Fruit fly (Drosophila melanogaster) whole organism, embryonic: ENCODE results near the gene Ythdf.

Experiments used
- CG1024 ChIP-seq: fragments of 200-800 bp; sonication (Bioruptor generic); IDR thresholded peaks from 2 replicates; pipeline ENCODE4 v1.3.6; 2022; ENCODE audit warnings: missing biosample characterization, missing genetic modification characterization
- CG10267 ChIP-seq: fragments of 200-800 bp; sonication (Bioruptor generic); optimal IDR thresholded peaks from 2 replicates; lab custom pipeline; 2018; ENCODE audit warnings: missing biosample characterization, mild to moderate bottlenecking, missing genetic modification characterization, moderate library complexity
- CG11695 ChIP-seq: fragments of 200-800 bp; sonication (Bioruptor generic); IDR thresholded peaks from 3 replicates; pipeline ENCODE4 v1.3.6; 2022; ENCODE audit warnings: missing biosample characterization, missing genetic modification characterization
- CG13287 ChIP-seq: fragments of 200-800 bp; sonication (Bioruptor generic); IDR thresholded peaks from 2 replicates; pipeline ENCODE4 v1.3.6; 2022; ENCODE audit warnings: missing biosample characterization, missing genetic modification characterization; ENCODE audit not compliant: partially characterized antibody
- CG13775 ChIP-seq: fragments of 200-800 bp; sonication (Bioruptor generic); optimal IDR thresholded peaks from 3 replicates; lab custom pipeline; 2017; ENCODE audit warnings: missing biosample characterization, mild to moderate bottlenecking, missing genetic modification characterization
- CG14050 ChIP-seq: fragments of 200-800 bp; sonication (Bioruptor generic); IDR thresholded peaks from 3 replicates; pipeline ENCODE4 v1.3.6; 2022; ENCODE audit warnings: missing biosample characterization, missing genetic modification characterization
- CG15514 ChIP-seq: fragments of 200-800 bp; sonication (Bioruptor generic); optimal IDR thresholded peaks from 3 replicates; lab custom pipeline; 2017; ENCODE audit warnings: missing biosample characterization, missing genetic modification characterization, mild to moderate bottlenecking, moderate library complexity, missing genetic modification reagents
- CG17186 ChIP-seq: fragments of 200-800 bp; sonication (Bioruptor generic); optimal IDR thresholded peaks from 3 replicates; lab custom pipeline; 2017; ENCODE audit warnings: missing biosample characterization, missing genetic modification reagents, missing genetic modification characterization
- CG17912 ChIP-seq: fragments of 200-800 bp; sonication (Bioruptor generic); optimal IDR thresholded peaks from 2 replicates; lab custom pipeline; 2018; ENCODE audit warnings: missing biosample characterization, mild to moderate bottlenecking, missing genetic modification characterization
- CG18262 ChIP-seq: fragments of 200-800 bp; optimal IDR thresholded peaks from 3 replicates; lab custom pipeline; 2019; ENCODE audit warnings: missing biosample characterization, mild to moderate bottlenecking, missing genetic modification characterization, moderate library complexity
- CG2712 ChIP-seq: fragments of 200-800 bp; optimal IDR thresholded peaks from 3 replicates; lab custom pipeline; 2019; ENCODE audit warnings: missing biosample characterization, mild to moderate bottlenecking, missing genetic modification characterization, moderate library complexity
- CG4424 ChIP-seq: fragments of 200-800 bp; sonication (Bioruptor generic); optimal IDR thresholded peaks from 3 replicates; lab custom pipeline; 2016; ENCODE audit warnings: missing biosample characterization, missing genetic modification characterization
- CG6683 ChIP-seq: fragments of 200-800 bp; sonication (Bioruptor generic); optimal IDR thresholded peaks from 2 replicates; lab custom pipeline; 2017; ENCODE audit warnings: missing biosample characterization, mild to moderate bottlenecking, missing genetic modification characterization, missing genetic modification reagents
- CG6791 ChIP-seq: fragments of 200-800 bp; sonication (Bioruptor generic); IDR thresholded peaks from 3 replicates; pipeline ENCODE4 v1.3.6; 2022; ENCODE audit warnings: missing biosample characterization, missing genetic modification characterization; ENCODE audit not compliant: partially characterized antibody
- CG8924 ChIP-seq: fragments of 200-800 bp; optimal IDR thresholded peaks from 3 replicates; lab custom pipeline; 2019; ENCODE audit warnings: missing biosample characterization, mild to moderate bottlenecking, missing genetic modification characterization, moderate library complexity
- CG9437 ChIP-seq: fragments of 200-800 bp; sonication (Bioruptor generic); optimal IDR thresholded peaks from 2 replicates; lab custom pipeline; 2018; ENCODE audit warnings: missing biosample characterization, mild to moderate bottlenecking, missing genetic modification characterization
- Doc2 ChIP-seq: fragments of 200-800 bp; sonication (Bioruptor generic); IDR thresholded peaks from 2 replicates; pipeline ENCODE4 v1.3.6; 2022; ENCODE audit warnings: missing biosample characterization, missing genetic modification characterization
- E2f2 ChIP-seq: fragments of 200-800 bp; sonication (Bioruptor generic); IDR thresholded peaks from 2 replicates; pipeline ENCODE4 v1.3.6; 2022; ENCODE audit warnings: missing biosample characterization, missing genetic modification characterization
- Ets65A ChIP-seq: fragments of 200-800 bp; sonication (Bioruptor generic); peaks from one replicate; lab custom pipeline; 2016; ENCODE audit warnings: missing biosample characterization, missing genetic modification characterization
- Fer1 ChIP-seq: fragments of 200-800 bp; sonication (Bioruptor generic); optimal IDR thresholded peaks from 2 replicates; lab custom pipeline; 2017; ENCODE audit warnings: missing biosample characterization, mild to moderate bottlenecking, missing genetic modification characterization
- Gug ChIP-seq: fragments of 200-800 bp; sonication (Bioruptor generic); IDR thresholded peaks from 4 replicates; pipeline ENCODE4 v1.3.6; 2022; ENCODE audit warnings: missing biosample characterization, missing genetic modification characterization
- NFAT ChIP-seq: fragments of 200-800 bp; sonication (Bioruptor generic); IDR thresholded peaks from 2 replicates; pipeline ENCODE4 v1.3.6; 2022; ENCODE audit warnings: missing biosample characterization, missing genetic modification characterization
- Opbp ChIP-seq: fragments of 200-800 bp; sonication (Bioruptor generic); IDR thresholded peaks from 3 replicates; pipeline ENCODE4 v1.3.6; 2022; ENCODE audit warnings: missing biosample characterization, missing genetic modification characterization; ENCODE audit not compliant: partially characterized antibody
- Sry-δ ChIP-seq: fragments of 200-800 bp; sonication (Bioruptor generic); optimal IDR thresholded peaks from 2 replicates; lab custom pipeline; 2016; ENCODE audit warnings: missing biosample characterization, missing genetic modification characterization
- Usf ChIP-seq: fragments of 200-800 bp; sonication (Bioruptor generic); optimal IDR thresholded peaks from 2 replicates; lab custom pipeline; 2017; ENCODE audit warnings: missing genotype, missing biosample characterization, missing genetic modification characterization
- az2 ChIP-seq: fragments of 200-800 bp; sonication (Bioruptor generic); optimal IDR thresholded peaks from 3 replicates; lab custom pipeline; 2016; ENCODE audit warnings: missing biosample characterization, missing genetic modification characterization
- bab2 ChIP-seq: fragments of 200-800 bp; sonication (Bioruptor generic); optimal IDR thresholded peaks from 2 replicates; lab custom pipeline; 2016; ENCODE audit warnings: missing biosample characterization, missing genetic modification characterization
- caup ChIP-seq: fragments of 200-800 bp; sonication (Bioruptor generic); optimal IDR thresholded peaks from 3 replicates; lab custom pipeline; 2017; ENCODE audit warnings: missing biosample characterization, mild to moderate bottlenecking, missing genetic modification characterization, moderate library complexity; ENCODE audit not compliant: severe bottlenecking
- chinmo ChIP-seq: fragments of 200-800 bp; sonication (Bioruptor generic); IDR thresholded peaks from 4 replicates; pipeline ENCODE4 v1.3.6; 2022; ENCODE audit warnings: missing biosample characterization, missing genetic modification characterization; ENCODE audit not compliant: partially characterized antibody
- ci ChIP-seq: fragments of 200-800 bp; sonication (Bioruptor generic); IDR thresholded peaks from 3 replicates; pipeline ENCODE4 v1.3.6; 2022; ENCODE audit warnings: missing biosample characterization, missing genetic modification characterization
- dysf ChIP-seq: fragments of 200-800 bp; sonication (Bioruptor generic); IDR thresholded peaks from 3 replicates; pipeline ENCODE4 v1.3.6; 2022; ENCODE audit warnings: missing biosample characterization, missing genetic modification characterization
- ewg ChIP-seq: fragments of 200-800 bp; sonication (Bioruptor generic); optimal IDR thresholded peaks from 3 replicates; lab custom pipeline; 2017; ENCODE audit warnings: mild to moderate bottlenecking, missing biosample characterization, missing genetic modification reagents, missing genetic modification characterization
- fd3F ChIP-seq: fragments of 200-800 bp; sonication (Bioruptor generic); optimal IDR thresholded peaks from 2 replicates; lab custom pipeline; 2018; ENCODE audit warnings: missing biosample characterization, mild to moderate bottlenecking, missing genetic modification characterization, moderate library complexity
- fd96Cb ChIP-seq: fragments of 200-800 bp; sonication (Bioruptor generic); optimal IDR thresholded peaks from 2 replicates; lab custom pipeline; 2018; ENCODE audit warnings: missing biosample characterization, mild to moderate bottlenecking, missing genetic modification characterization, moderate library complexity
- fu2 ChIP-seq: fragments of 200-800 bp; sonication (Bioruptor generic); optimal IDR thresholded peaks from 2 replicates; lab custom pipeline; 2016; ENCODE audit warnings: missing biosample characterization, missing genetic modification characterization
- gcm2 ChIP-seq: fragments of 200-800 bp; sonication (Bioruptor generic); optimal IDR thresholded peaks from 2 replicates; lab custom pipeline; 2016; ENCODE audit warnings: missing biosample characterization, missing genetic modification characterization
- hbn ChIP-seq: fragments of 200-800 bp; sonication (Bioruptor generic); IDR thresholded peaks from 2 replicates; pipeline ENCODE4 v1.3.6; 2022; ENCODE audit warnings: missing biosample characterization, missing genetic modification characterization; ENCODE audit not compliant: partially characterized antibody
- hth ChIP-seq: fragments of >200 bp; optimal IDR thresholded peaks from 2 replicates; lab custom pipeline; 2017; ENCODE audit warnings: inconsistent platforms
- kay ChIP-seq: fragments of 200-800 bp; sonication (Bioruptor generic); optimal IDR thresholded peaks from 2 replicates; lab custom pipeline; 2016; ENCODE audit warnings: missing biosample characterization, missing genetic modification characterization
- mirr ChIP-seq: fragments of 200-800 bp; sonication (Bioruptor generic); optimal IDR thresholded peaks from 3 replicates; lab custom pipeline; 2018; ENCODE audit warnings: missing biosample characterization, mild to moderate bottlenecking, missing genetic modification characterization
- pan ChIP-seq, 4 experiments: fragments of >200 bp in 3 of 4; fragments of 200-800 bp in 1 of 4; sonication (Bioruptor generic) in 1 of 4; optimal IDR thresholded peaks in 3 of 4; IDR thresholded peaks in 1 of 4; 2 replicates each; pipeline versions ENCODE4 v1.3.6 to Lab custom; 2017 to 2022; ENCODE audit warnings: missing biosample characterization in 2 of 4, missing genetic modification characterization in 2 of 4, mixed read lengths in 1 of 4
- pho ChIP-seq: fragments of 200-800 bp; sonication (Bioruptor generic); optimal IDR thresholded peaks from 2 replicates; lab custom pipeline; 2016; ENCODE audit warnings: missing biosample characterization, missing genetic modification characterization
- pita ChIP-seq: fragments of 200-800 bp; sonication (Bioruptor generic); optimal IDR thresholded peaks from 2 replicates; lab custom pipeline; 2017; ENCODE audit warnings: missing biosample characterization, mild to moderate bottlenecking, missing genetic modification characterization
- stc ChIP-seq: fragments of 200-800 bp; sonication (Bioruptor generic); IDR thresholded peaks from 2 replicates; pipeline ENCODE4 v1.3.6; 2022; ENCODE audit warnings: missing biosample characterization, missing genetic modification characterization
- sug ChIP-seq: fragments of 200-800 bp; optimal IDR thresholded peaks from 2 replicates; lab custom pipeline; 2019; ENCODE audit warnings: missing biosample characterization, mild to moderate bottlenecking, missing genetic modification characterization, moderate library complexity
- tgo ChIP-seq: fragments of 200-800 bp; sonication (Bioruptor generic); IDR thresholded peaks from 3 replicates; pipeline ENCODE4 v1.3.6; 2022; ENCODE audit warnings: missing biosample characterization, missing genetic modification characterization
- z ChIP-seq: fragments of 200-800 bp; sonication (Bioruptor generic); IDR thresholded peaks from 3 replicates; pipeline ENCODE4 v1.3.6; 2022; ENCODE audit warnings: missing biosample characterization, missing genetic modification characterization
- zen ChIP-seq: fragments of 200-800 bp; sonication (Bioruptor generic); optimal IDR thresholded peaks from 3 replicates; lab custom pipeline; 2018; ENCODE audit warnings: missing biosample characterization, mild to moderate bottlenecking, missing genetic modification characterization, moderate library complexity

The Ythdf gene

DNA sequence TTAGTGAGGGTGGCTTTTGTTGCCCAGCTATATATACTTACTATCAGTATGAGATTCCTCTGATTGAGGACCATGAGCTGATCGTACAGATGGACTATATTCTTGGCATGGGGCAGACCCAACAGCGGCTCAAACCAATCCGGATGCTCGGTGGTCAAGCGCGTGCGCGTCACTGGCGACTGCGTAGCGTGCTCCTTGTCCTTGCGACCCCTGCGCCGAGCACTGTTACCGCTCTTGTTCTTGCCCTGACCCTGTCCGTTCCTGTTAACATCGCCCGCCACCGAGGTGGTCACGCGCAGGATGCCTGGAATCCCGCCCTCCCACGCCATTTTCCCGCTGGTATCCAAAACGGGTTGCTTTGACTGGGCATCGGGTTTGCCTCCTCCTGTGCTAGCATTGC, 6.4 kb downstream of the Ythdf start:
- TF ChIP-seq CG6791 (GFP tag; lab: Robert Waterston, UW) (no peak), CG4424 (GFP tag; lab: Kevin White, UChicago) (no peak), tgo (GFP tag; lab: Robert Waterston, UW) (no peak), Ets65A (peak; percentile 50), ewg (GFP tag; lab: Kevin White, UChicago) (peak; percentile 93), z (GFP tag; lab: Robert Waterston, UW) (0 out of 3 replicates have a peak, but pooled peaks have one; percentile 21), stc (GFP tag; lab: Robert Waterston, UW) (no peak), CG2712 (tag; lab: Kevin White, UChicago) (no peak), NFAT (no peak), pita (no peak), dysf (no peak), chinmo (no peak), Sry-δ (GFP tag; lab: Kevin White, UChicago) (no peak), pan (optimal IDR thresholded peaks at IDR 0.05; lab: Kevin White, UChicago) (no peak), pan (GFP tag; optimal IDR thresholded peaks at IDR 0.05 in 1 of 2, IDR thresholded peaks at IDR 0.05 in 1 of 2) (peak in 1 of 2 experiments; percentile 20), CG13287 (GFP tag; lab: Robert Waterston, UW) (no peak), Gug (GFP tag; lab: Robert Waterston, UW) (no peak), bab2 (GFP tag; lab: Kevin White, UChicago) (no peak), CG17186 (GFP tag; lab: Kevin White, UChicago) (no peak), CG11695 (0 out of 3 replicates have a peak, but pooled peaks have one; percentile 16)

- TF ChIP-seq fd96Cb: no peak
- peak; percentile 18 for TF ChIP-seq CG17912 (GFP tag; lab: Kevin White, UChicago)
- TF ChIP-seq hth (lab: Kevin White, UChicago): no peak
- TF ChIP-seq sug: peak; percentile 70
- TF ChIP-seq caup (GFP tag; lab: Kevin White, UChicago): peak; percentile 16
- no peak for TF ChIP-seq Doc2
- peak; percentile 61 for TF ChIP-seq CG9437
- TF ChIP-seq kay: peak; percentile 50
- TF ChIP-seq fd3F (GFP tag; lab: Kevin White, UChicago): peak; percentile 24
- no peak for TF ChIP-seq CG10267
- TF ChIP-seq fu2 (GFP tag; lab: Kevin White, UChicago): peak; percentile 31
- no peak for TF ChIP-seq CG1024 (GFP tag; lab: Robert Waterston, UW)
- peak; percentile 2 for TF ChIP-seq az2 (GFP tag; lab: Kevin White, UChicago)
- TF ChIP-seq mirr (GFP tag; lab: Kevin White, UChicago): peak; percentile 84
- TF ChIP-seq CG13775 (GFP tag; lab: Kevin White, UChicago): peak; percentile 33
- no peak for TF ChIP-seq Opbp (GFP tag; lab: Robert Waterston, UW)
- no peak for TF ChIP-seq CG18262 (tag; lab: Kevin White, UChicago)
- peak; percentile 14 for TF ChIP-seq CG15514 (GFP tag; lab: Kevin White, UChicago)
- peak; percentile 40; the same call in 2 of the 3 replicates for TF ChIP-seq ci (GFP tag; lab: Robert Waterston, UW)
- TF ChIP-seq CG14050 (GFP tag; lab: Robert Waterston, UW): no peak
- TF ChIP-seq gcm2: no peak
- TF ChIP-seq CG6683: no peak
- no peak for TF ChIP-seq hbn (GFP tag; lab: Robert Waterston, UW)
- TF ChIP-seq Fer1 (GFP tag; lab: Kevin White, UChicago): peak; percentile 41
- peak; percentile 6 for TF ChIP-seq Usf (GFP tag; lab: Kevin White, UChicago)
- TF ChIP-seq CG8924 (tag; lab: Kevin White, UChicago): no peak
- TF ChIP-seq E2f2: no peak
- no peak for TF ChIP-seq zen (tag; lab: Kevin White, UChicago)
- TF ChIP-seq pho (GFP tag; lab: Kevin White, UChicago): peak; percentile 44
- TF ChIP-seq z (GFP tag; lab: Robert Waterston, UW): no peak
Observed at dm6 chr3R:25027281-25028219, 11.5 kb downstream of the Ythdf start.
